Fruit fly (Drosophila melanogaster) whole organism, embryonic: ENCODE data around the gene jus.
A peak's percentile ranks its signal among the peaks of the same experiment; 100 is the strongest.

Experiments used
- CG10431 ChIP-seq: fragments of 200-800 bp; sonication (Bioruptor generic); optimal IDR thresholded peaks from 3 replicates; lab custom pipeline; 2018; ENCODE audit warnings: missing biosample characterization, mild to moderate bottlenecking, missing genetic modification characterization
- CG1647 ChIP-seq: fragments of 200-800 bp; sonication (Bioruptor generic); optimal IDR thresholded peaks from 3 replicates; lab custom pipeline; 2016; ENCODE audit warnings: missing biosample characterization, missing genetic modification characterization
- CG18619 ChIP-seq: fragments of 200-800 bp; sonication (Bioruptor generic); optimal IDR thresholded peaks from 3 replicates; lab custom pipeline; 2017; ENCODE audit warnings: missing biosample characterization, mild to moderate bottlenecking, missing genetic modification characterization
- CG2889 ChIP-seq: fragments of 200-800 bp; sonication (Bioruptor generic); IDR thresholded peaks from 3 replicates; pipeline ENCODE4 v1.3.6; 2022; ENCODE audit warnings: missing biosample characterization, missing genetic modification characterization
- CG33557 ChIP-seq: fragments of 200-800 bp; sonication (Bioruptor generic); optimal IDR thresholded peaks from 2 replicates; lab custom pipeline; 2019; ENCODE audit warnings: missing biosample characterization, mild to moderate bottlenecking, missing genetic modification characterization, moderate library complexity
- CG4360 ChIP-seq: fragments of 200-800 bp; sonication (Bioruptor generic); IDR thresholded peaks from 2 replicates; pipeline ENCODE4 v1.3.6; 2022; ENCODE audit warnings: missing biosample characterization, missing genetic modification characterization
- CG4404 ChIP-seq: fragments of 200-800 bp; sonication (Bioruptor generic); IDR thresholded peaks from 2 replicates; pipeline ENCODE4 v1.3.6; 2022; ENCODE audit warnings: missing biosample characterization, missing genetic modification characterization
- CG6689 ChIP-seq: fragments of 200-800 bp; sonication (Bioruptor generic); IDR thresholded peaks from 2 replicates; pipeline ENCODE4 v1.3.6; 2022; ENCODE audit warnings: missing biosample characterization, missing genetic modification characterization
- CG7963 ChIP-seq: fragments of 200-800 bp; sonication (Bioruptor generic); IDR thresholded peaks from 3 replicates; pipeline ENCODE4 v1.3.6; 2022; ENCODE audit warnings: missing biosample characterization, missing genetic modification characterization; ENCODE audit not compliant: partially characterized antibody
- CG7987 ChIP-seq: fragments of 200-800 bp; sonication (Bioruptor generic); optimal IDR thresholded peaks from 2 replicates; lab custom pipeline; 2018; ENCODE audit warnings: missing biosample characterization, mild to moderate bottlenecking, missing genetic modification characterization, moderate library complexity
- CG8359 ChIP-seq: fragments of 200-800 bp; sonication (Bioruptor generic); optimal IDR thresholded peaks from 2 replicates; lab custom pipeline; 2017; ENCODE audit warnings: missing biosample characterization, mild to moderate bottlenecking, missing genetic modification characterization, borderline replicate concordance
- CG9797 ChIP-seq: fragments of 200-800 bp; sonication (Bioruptor generic); optimal IDR thresholded peaks from 3 replicates; lab custom pipeline; 2018; ENCODE audit warnings: missing biosample characterization, mild to moderate bottlenecking, missing genetic modification characterization
- Dbx ChIP-seq: fragments of 200-800 bp; sonication (Bioruptor generic); IDR thresholded peaks from 3 replicates; pipeline ENCODE4 v1.3.6; 2022; ENCODE audit warnings: missing biosample characterization, missing genetic modification characterization
- Dp ChIP-seq: fragments of 200-800 bp; sonication (Bioruptor generic); optimal IDR thresholded peaks from 2 replicates; lab custom pipeline; 2018; ENCODE audit warnings: missing biosample characterization, mild to moderate bottlenecking, missing genetic modification characterization, moderate library complexity
- Drgx ChIP-seq: fragments of 200-800 bp; sonication (Bioruptor generic); IDR thresholded peaks from 2 replicates; pipeline ENCODE4 v1.3.6; 2022; ENCODE audit warnings: missing biosample characterization, missing genetic modification characterization
- Ets65A ChIP-seq: fragments of 200-800 bp; sonication (Bioruptor generic); peaks from one replicate; lab custom pipeline; 2016; ENCODE audit warnings: missing biosample characterization, missing genetic modification characterization
- Ets97D ChIP-seq: fragments of 200-800 bp; sonication (Bioruptor generic); optimal IDR thresholded peaks from 3 replicates; lab custom pipeline; 2016; ENCODE audit warnings: missing biosample characterization, missing genetic modification characterization
- Med ChIP-seq: fragments of 200-800 bp; sonication (Bioruptor generic); peaks from one replicate; lab custom pipeline; 2016; ENCODE audit warnings: missing biosample characterization, missing genetic modification characterization, mild to moderate bottlenecking, inconsistent platforms, moderate library complexity
- Pdp1 ChIP-seq, 2 experiments: fragments of 200-800 bp; sonication (Bioruptor generic); optimal IDR thresholded peaks; 3 replicates each; lab custom pipeline; 2016; ENCODE audit warnings: missing biosample characterization in 2 of 2, missing genetic modification characterization in 2 of 2, mild to moderate bottlenecking in 1 of 2, moderate library complexity in 1 of 2
- Scr ChIP-seq: fragments of 200-800 bp; sonication (Bioruptor generic); IDR thresholded peaks from 2 replicates; pipeline ENCODE4 v1.3.6; 2022; ENCODE audit warnings: missing biosample characterization, missing genetic modification characterization; ENCODE audit not compliant: partially characterized antibody
- amos ChIP-seq: fragments of 200-800 bp; sonication (Bioruptor generic); IDR thresholded peaks from 2 replicates; pipeline ENCODE4 v1.3.6; 2022; ENCODE audit warnings: missing biosample characterization, missing genetic modification characterization; ENCODE audit not compliant: partially characterized antibody
- ara ChIP-seq: fragments of 200-800 bp; sonication (Bioruptor generic); IDR thresholded peaks from 2 replicates; pipeline ENCODE4 v1.3.6; 2022; ENCODE audit warnings: missing biosample characterization, missing genetic modification characterization
- bab2 ChIP-seq: fragments of 200-800 bp; sonication (Bioruptor generic); optimal IDR thresholded peaks from 2 replicates; lab custom pipeline; 2016; ENCODE audit warnings: missing biosample characterization, missing genetic modification characterization
- bsh ChIP-seq, 2 experiments: fragments of 200-800 bp; sonication (Bioruptor generic); optimal IDR thresholded peaks; 2 replicates each; lab custom pipeline; 2017 to 2018; ENCODE audit warnings: mild to moderate bottlenecking in 2 of 2, missing biosample characterization in 2 of 2, missing genetic modification characterization in 2 of 2, moderate library complexity in 1 of 2
- corto ChIP-seq: fragments of 200-800 bp; sonication (Bioruptor generic); optimal IDR thresholded peaks from 2 replicates; lab custom pipeline; 2016; ENCODE audit warnings: missing biosample characterization, mild to moderate bottlenecking, missing genetic modification characterization, moderate library complexity
- cwo ChIP-seq: fragments of 200-800 bp; sonication (Bioruptor generic); optimal IDR thresholded peaks from 3 replicates; lab custom pipeline; 2017; ENCODE audit warnings: missing biosample characterization, missing genetic modification characterization, mild to moderate bottlenecking, moderate library complexity, missing genetic modification reagents
- dm ChIP-seq: fragments of 200-800 bp; sonication (Bioruptor generic); optimal IDR thresholded peaks from 3 replicates; lab custom pipeline; 2016; ENCODE audit warnings: missing biosample characterization, missing genetic modification characterization
- lab ChIP-seq: fragments of 200-800 bp; sonication (Bioruptor generic); optimal IDR thresholded peaks from 3 replicates; lab custom pipeline; 2017; ENCODE audit warnings: missing biosample characterization, missing genetic modification characterization, mild to moderate bottlenecking, moderate library complexity, missing genetic modification reagents
- lbe ChIP-seq: fragments of 200-800 bp; sonication (Bioruptor generic); optimal IDR thresholded peaks from 2 replicates; lab custom pipeline; 2016; ENCODE audit warnings: missing biosample characterization, mild to moderate bottlenecking, missing genetic modification characterization
- lola ChIP-seq, 3 experiments: fragments of >200 bp in 2 of 3; fragments of 200-800 bp in 1 of 3; sonication (Bioruptor generic) in 1 of 3; optimal IDR thresholded peaks; 2 replicates each; lab custom pipeline; 2017 to 2019; ENCODE audit warnings: missing biosample characterization in 3 of 3, missing genetic modification characterization in 3 of 3, mild to moderate bottlenecking in 1 of 3, moderate library complexity in 1 of 3
- mld ChIP-seq: fragments of 200-800 bp; sonication (Bioruptor generic); IDR thresholded peaks from 3 replicates; pipeline ENCODE4 v1.3.6; 2022; ENCODE audit warnings: missing biosample characterization, missing genetic modification characterization; ENCODE audit not compliant: partially characterized antibody
- oc ChIP-seq: fragments of 200-800 bp; sonication (Bioruptor generic); optimal IDR thresholded peaks from 2 replicates; lab custom pipeline; 2018; ENCODE audit warnings: missing biosample characterization, mild to moderate bottlenecking, missing genetic modification characterization, moderate library complexity
- ssp ChIP-seq: fragments of 200-800 bp; sonication (Bioruptor generic); IDR thresholded peaks from 2 replicates; pipeline ENCODE4 v1.3.6; 2022; ENCODE audit warnings: missing biosample characterization, missing genetic modification characterization
- sug ChIP-seq: fragments of 200-800 bp; optimal IDR thresholded peaks from 2 replicates; lab custom pipeline; 2019; ENCODE audit warnings: missing biosample characterization, mild to moderate bottlenecking, missing genetic modification characterization, moderate library complexity
- tin ChIP-seq: fragments of 200-800 bp; sonication (Bioruptor generic); optimal IDR thresholded peaks from 3 replicates; lab custom pipeline; 2016; ENCODE audit warnings: missing biosample characterization, missing genetic modification characterization
- trem ChIP-seq: fragments of 200-800 bp; optimal IDR thresholded peaks from 3 replicates; lab custom pipeline; 2019; ENCODE audit warnings: missing biosample characterization, mild to moderate bottlenecking, missing genetic modification characterization, moderate library complexity

jus gene

dm6 chr3R:29199807-29200693, 5.3 kb upstream of the jus start, which contains the start of gene CG11899 (continued):
- TF ChIP-seq Ets97D (GFP tag; lab: Kevin White, UChicago): no peak
- TF ChIP-seq CG7987 (GFP tag; lab: Kevin White, UChicago): no peak
- 0 out of 2 replicates have a peak, but pooled peaks have one; percentile 34 for TF ChIP-seq CG4360 (GFP tag; lab: Robert Waterston, UW)
- TF ChIP-seq lbe (GFP tag; lab: Kevin White, UChicago): peak; percentile 85
- TF ChIP-seq amos: 0 out of 2 replicates have a peak, but pooled peaks have one; percentile 17
- peak; percentile 7 for TF ChIP-seq bab2 (GFP tag; lab: Kevin White, UChicago)
- TF ChIP-seq ara (GFP tag; lab: Robert Waterston, UW): peak; percentile 40; the same call in 1 of the 2 replicates
- peak; percentile 45; the same call in 1 of the 3 replicates for TF ChIP-seq Dbx (GFP tag; lab: Robert Waterston, UW)
- TF ChIP-seq Ets65A (GFP tag; lab: Kevin White, UChicago): peak; percentile 53
- TF ChIP-seq Dp: no peak
- peak; percentile 46 for TF ChIP-seq sug (tag; lab: Kevin White, UChicago)
- TF ChIP-seq ssp (GFP tag; lab: Robert Waterston, UW): no peak
- peak; percentile 77 for TF ChIP-seq corto (GFP tag; lab: Kevin White, UChicago)
- no peak for TF ChIP-seq CG9797 (GFP tag; lab: Kevin White, UChicago)
- TF ChIP-seq CG7963: no peak
- peak in 1 of 2 experiments; percentile 47 for TF ChIP-seq bsh (GFP tag; optimal IDR thresholded peaks at IDR 0.05; lab: Kevin White, UChicago)
- TF ChIP-seq cwo: peak; percentile 89
- peak; percentile 79 for TF ChIP-seq Med (GFP tag; lab: Kevin White, UChicago)
- TF ChIP-seq Drgx (GFP tag; lab: Robert Waterston, UW): peak; percentile 75
- TF ChIP-seq tin (GFP tag; lab: Kevin White, UChicago): peak; percentile 9
- peak; percentile 21; the same call in 1 of the 2 replicates for TF ChIP-seq CG4404 (GFP tag; lab: Robert Waterston, UW)
- TF ChIP-seq lab: peak; percentile 21

dm6 chr3R:29198299-29198698, 3.5 kb upstream of the jus start:
- TF ChIP-seq oc (tag; lab: Kevin White, UChicago) (peak; percentile 82), CG6689 (GFP tag; lab: Robert Waterston, UW) (no peak), CG2889 (GFP tag; lab: Robert Waterston, UW) (no peak), trem (tag; lab: Kevin White, UChicago) (no peak), CG18619 (no peak), CG1647 (no peak), lola (GFP tag; optimal IDR thresholded peaks at IDR 0.05; lab: Kevin White, UChicago) (no peak), lbe (GFP tag; lab: Kevin White, UChicago) (no peak), dm (GFP tag; lab: Kevin White, UChicago) (no peak), CG10431 (GFP tag; lab: Kevin White, UChicago) (no peak), Pdp1 (GFP tag; optimal IDR thresholded peaks at IDR 0.05; lab: Kevin White, UChicago) (peak in 1 of 2 experiments; percentile 82), CG33557 (GFP tag; lab: Kevin White, UChicago) (no peak), Scr (GFP tag; lab: Robert Waterston, UW) (no peak), CG8359 (GFP tag; lab: Kevin White, UChicago) (no peak), mld (no peak)
- TF ChIP-seq, all 482 proteins: peak for 2
